Fruit fly (Drosophila melanogaster): ENCODE results near the gene CG7857.

CG7857 gene

DNA sequence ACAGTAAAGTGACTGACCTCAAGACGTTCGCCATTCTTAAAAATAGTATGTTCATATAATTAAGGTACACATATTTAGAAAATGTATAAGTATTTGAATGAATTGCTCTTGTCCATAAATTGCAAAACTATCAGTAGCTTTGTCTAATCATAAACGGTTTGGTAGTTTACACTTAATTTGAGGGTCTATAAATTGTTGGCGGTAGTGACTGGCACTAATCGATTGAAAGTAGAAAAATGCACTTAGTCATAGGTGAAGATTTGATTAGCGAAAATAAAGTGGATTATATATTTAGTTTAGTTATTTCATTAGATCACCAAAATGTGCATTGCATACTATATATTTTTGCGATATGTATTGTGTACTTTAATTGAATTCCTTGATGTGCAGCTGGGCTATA lies 9.0 kb upstream of the CG7857 start:
- TF ChIP-seq CG32264 (GFP tag; optimal IDR thresholded peaks at IDR 0.05) = no peak
- TF ChIP-seq Abd-B (GFP tag; optimal IDR thresholded peaks at IDR 0.05) = no peak
- no peak for TF ChIP-seq ey (GFP tag; optimal IDR thresholded peaks at IDR 0.05)
- TF ChIP-seq usp (GFP tag; optimal IDR thresholded peaks at IDR 0.05) = no peak
- no peak for TF ChIP-seq pan (optimal IDR thresholded peaks at IDR 0.05)
- TF ChIP-seq Dfd (GFP tag; optimal IDR thresholded peaks at IDR 0.05) = no peak
- TF ChIP-seq woc (GFP tag; optimal IDR thresholded peaks at IDR 0.05) = no peak
- TF ChIP-seq brk (GFP tag; optimal IDR thresholded peaks at IDR 0.05) = no peak
- no peak for TF ChIP-seq fru (GFP tag; optimal IDR thresholded peaks at IDR 0.05)
- no peak for TF ChIP-seq sv (GFP tag; optimal IDR thresholded peaks at IDR 0.05)
- TF ChIP-seq Myc (optimal IDR thresholded peaks at IDR 0.05) = no peak
- no peak for TF ChIP-seq dmrt93B (GFP tag; optimal IDR thresholded peaks at IDR 0.05)
- TF ChIP-seq Jra (GFP tag; optimal IDR thresholded peaks at IDR 0.05) = no peak
- no peak for TF ChIP-seq h (GFP tag; optimal IDR thresholded peaks at IDR 0.05)

DNA sequence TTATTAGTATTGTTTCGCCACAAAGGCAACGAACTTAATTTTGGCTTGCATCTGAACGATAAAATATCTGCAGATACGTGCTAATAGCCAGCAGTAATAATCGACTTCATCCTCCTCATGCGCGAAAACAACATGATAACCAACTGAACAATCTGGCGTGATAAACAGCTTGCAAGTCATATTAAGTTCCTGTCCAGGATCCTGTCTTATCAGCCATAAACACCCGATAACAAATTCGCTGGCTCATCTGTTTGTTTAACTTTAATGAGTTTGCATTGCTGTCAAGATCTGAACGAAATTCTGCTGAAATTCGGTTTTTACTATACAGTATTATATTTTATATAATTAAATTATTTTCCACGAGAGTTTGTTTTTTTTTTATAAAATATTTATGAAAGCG lies 8.6 kb upstream of the CG7857 start:
- TF ChIP-seq Hr83 (GFP tag; optimal IDR thresholded peaks at IDR 0.05; ENCODE audit: poor library complexity, severe bottlenecking) (no peak), Abd-B (GFP tag; optimal IDR thresholded peaks at IDR 0.05) (no peak), Jra (GFP tag; optimal IDR thresholded peaks at IDR 0.05) (no peak), sv (GFP tag; optimal IDR thresholded peaks at IDR 0.05) (no peak), Dfd (GFP tag; optimal IDR thresholded peaks at IDR 0.05) (no peak), Mio (GFP tag; optimal IDR thresholded peaks at IDR 0.05) (no peak), usp (GFP tag; optimal IDR thresholded peaks at IDR 0.05) (no peak), sage (GFP tag; optimal IDR thresholded peaks at IDR 0.05) (no peak), Hnf4 (GFP tag; optimal IDR thresholded peaks at IDR 0.05) (no peak)

DNA sequence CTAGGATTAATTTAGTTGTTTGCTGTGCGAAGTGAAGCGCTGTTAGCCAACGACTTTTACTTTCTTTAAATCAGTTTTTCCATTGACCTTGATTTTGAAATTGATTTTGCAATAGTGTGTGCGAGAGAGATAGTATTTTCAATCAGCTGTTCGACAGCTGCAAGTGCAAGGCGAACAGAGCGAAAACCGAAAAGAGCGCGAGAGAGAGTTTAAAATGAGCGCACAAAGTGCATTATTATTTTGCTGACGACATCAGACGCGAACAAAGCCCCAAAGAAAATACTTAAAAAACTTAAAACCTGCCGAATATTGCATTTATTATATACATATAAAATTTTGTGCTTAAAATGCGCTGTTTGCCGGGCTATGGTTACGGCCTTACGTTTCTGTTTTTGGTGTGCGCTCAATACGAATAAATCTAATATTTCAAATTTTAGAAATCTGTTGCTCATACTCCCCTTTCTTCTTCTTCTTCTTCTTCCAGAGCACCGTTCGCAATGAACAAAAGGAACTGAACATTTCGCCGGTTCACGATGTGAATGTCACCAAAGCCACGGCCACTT lies 7.1 kb upstream of the CG7857 start:
- TF ChIP-seq ey (GFP tag; optimal IDR thresholded peaks at IDR 0.05) (no peak), dl (GFP tag; optimal IDR thresholded peaks at IDR 0.05; ENCODE audit: insufficient read depth in 1 of 2, partially characterized antibody in 2 of 2) (peak; percentile 44 to 66), usp (GFP tag; optimal IDR thresholded peaks at IDR 0.05) (no peak), Hnf4 (GFP tag; optimal IDR thresholded peaks at IDR 0.05) (no peak), rgr (GFP tag; optimal IDR thresholded peaks at IDR 0.05) (peak; percentile 11), tai (GFP tag; optimal IDR thresholded peaks at IDR 0.05) (no peak), HLH106 (tag; optimal IDR thresholded peaks at IDR 0.05) (no peak), Rel (GFP tag; optimal IDR thresholded peaks at IDR 0.05) (no peak), Rel (tag; optimal IDR thresholded peaks at IDR 0.05) (peak; percentile 2), Abd-B (GFP tag; optimal IDR thresholded peaks at IDR 0.05) (no peak), brk (GFP tag; optimal IDR thresholded peaks at IDR 0.05) (peak; percentile 49), sage (GFP tag; optimal IDR thresholded peaks at IDR 0.05) (peak; percentile 18), CG9705 (GFP tag; optimal IDR thresholded peaks at IDR 0.05) (no peak), Dif (GFP tag; optimal IDR thresholded peaks at IDR 0.05; ENCODE audit: partially characterized antibody) (peak; percentile 57)

DNA sequence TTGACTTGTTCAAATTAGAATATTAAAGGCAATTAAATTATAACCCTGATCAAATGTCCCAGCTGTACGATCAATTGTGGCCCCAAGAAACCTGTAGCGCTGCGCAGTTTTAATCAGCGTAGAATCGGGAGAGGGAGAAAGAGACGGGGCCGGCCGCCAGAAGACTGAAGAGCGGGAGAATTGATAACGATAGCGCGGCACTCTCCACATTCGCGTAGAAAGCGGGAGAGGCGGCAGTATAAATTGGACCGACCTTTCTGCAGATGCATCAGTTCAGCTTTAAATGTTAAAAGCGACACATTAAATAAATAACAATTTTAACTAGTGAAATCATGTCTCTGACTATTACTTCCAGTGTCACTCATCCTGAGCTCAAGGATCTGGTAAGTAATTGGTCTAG lies 6.1 kb upstream of the CG7857 start, which contains the start of gene MsrA:
Gene MsrA, plus strand, starts transcription at position 266 of the 400 bp plus-strand sequence.
- TF ChIP-seq dmrt93B (GFP tag; optimal IDR thresholded peaks at IDR 0.05) (no peak), foxo (GFP tag; optimal IDR thresholded peaks at IDR 0.05) (no peak), Jra (GFP tag; optimal IDR thresholded peaks at IDR 0.05) (no peak), brk (GFP tag; optimal IDR thresholded peaks at IDR 0.05) (no peak), pan (optimal IDR thresholded peaks at IDR 0.05) (no peak), CG32264 (GFP tag; optimal IDR thresholded peaks at IDR 0.05) (no peak), OdsH (GFP tag; optimal IDR thresholded peaks at IDR 0.05) (peak; percentile 16), rgr (GFP tag; optimal IDR thresholded peaks at IDR 0.05) (peak; percentile 9), Hr78 (GFP tag; optimal IDR thresholded peaks at IDR 0.05) (no peak), Myc (optimal IDR thresholded peaks at IDR 0.05) (no peak), dsf (GFP tag; optimal IDR thresholded peaks at IDR 0.05; ENCODE audit: borderline replicate concordance) (no peak), Sp1 (GFP tag; optimal IDR thresholded peaks at IDR 0.05) (peak; percentile 25), dl (GFP tag; optimal IDR thresholded peaks at IDR 0.05; ENCODE audit: insufficient read depth in 1 of 2, partially characterized antibody in 2 of 2) (peak; percentile 74 to 84), Dif (GFP tag; optimal IDR thresholded peaks at IDR 0.05; ENCODE audit: partially characterized antibody) (peak; percentile 81), usp (GFP tag; optimal IDR thresholded peaks at IDR 0.05) (no peak), h (GFP tag; optimal IDR thresholded peaks at IDR 0.05) (peak; percentile 28), Hr83 (GFP tag; optimal IDR thresholded peaks at IDR 0.05; ENCODE audit: poor library complexity, severe bottlenecking) (no peak)

DNA sequence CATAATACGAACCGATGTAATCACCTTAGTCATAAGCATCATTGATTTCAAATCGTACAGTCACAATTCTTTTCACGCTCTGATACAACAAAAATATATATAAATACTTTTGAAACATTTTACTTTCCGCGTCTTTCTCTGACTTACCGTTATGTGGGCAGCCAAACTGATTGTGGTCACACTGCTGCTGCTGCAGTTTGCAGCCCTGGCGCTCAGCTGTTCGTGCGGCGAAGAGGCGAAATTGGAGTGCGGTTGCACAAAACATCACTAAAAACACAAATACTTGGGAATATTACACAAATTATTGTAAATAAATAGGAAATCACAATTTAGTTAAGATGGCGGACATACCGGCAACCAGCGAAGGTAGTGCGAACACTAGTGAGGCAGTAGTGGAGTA lies 4.7 kb upstream of the CG7857 start, which contains the start of the genes gdl and gdl-ORF39:
Gene gdl, plus strand, starts transcription at position 48 of the 400 bp plus-strand sequence.
Gene gdl-ORF39, plus strand, starts transcription at position 48 of the 400 bp plus-strand sequence.
- TF ChIP-seq dmrt93B (GFP tag; optimal IDR thresholded peaks at IDR 0.05) = no peak
- TF ChIP-seq lola (GFP tag; optimal IDR thresholded peaks at IDR 0.05) = no peak
- TF ChIP-seq Hnf4 (GFP tag; optimal IDR thresholded peaks at IDR 0.05) = no peak
- TF ChIP-seq Dfd (GFP tag; optimal IDR thresholded peaks at IDR 0.05) = no peak
- TF ChIP-seq dl (GFP tag; optimal IDR thresholded peaks at IDR 0.05; ENCODE audit: insufficient read depth in 1 of 2, partially characterized antibody in 2 of 2) = no peak
- TF ChIP-seq GATAd (GFP tag; optimal IDR thresholded peaks at IDR 0.05) = no peak
- no peak for TF ChIP-seq rgr (GFP tag; optimal IDR thresholded peaks at IDR 0.05)
- no peak for TF ChIP-seq Rel (GFP tag; optimal IDR thresholded peaks at IDR 0.05)
- no peak for TF ChIP-seq Rel (tag; optimal IDR thresholded peaks at IDR 0.05)
- TF ChIP-seq Hr78 (GFP tag; optimal IDR thresholded peaks at IDR 0.05) = no peak
- TF ChIP-seq h (GFP tag; optimal IDR thresholded peaks at IDR 0.05) = no peak
- TF ChIP-seq CrebA (GFP tag; optimal IDR thresholded peaks at IDR 0.05; ENCODE audit: borderline replicate concordance) = no peak
- no peak for TF ChIP-seq Vsx2 (GFP tag; optimal IDR thresholded peaks at IDR 0.05; ENCODE audit: partially characterized antibody)
- no peak for TF ChIP-seq woc (GFP tag; optimal IDR thresholded peaks at IDR 0.05)
- no peak for TF ChIP-seq Mio (GFP tag; optimal IDR thresholded peaks at IDR 0.05)
- TF ChIP-seq sage (GFP tag; optimal IDR thresholded peaks at IDR 0.05) = no peak
- no peak for TF ChIP-seq Abd-B (GFP tag; optimal IDR thresholded peaks at IDR 0.05)
- no peak for TF ChIP-seq pan (optimal IDR thresholded peaks at IDR 0.05)
- no peak for TF ChIP-seq CG32264 (GFP tag; optimal IDR thresholded peaks at IDR 0.05)

Measured in whole organism, wandering third instar larva.